Worm (Caenorhabditis elegans) whole organism, young adult: Measurements from ENCODE around the gene F20D12.12.

Source experiments
- ama-1 ChIP-seq, 3 experiments: fragments of 150-350 bp in 1 of 3; sonication (generic microtip) in 2 of 3; optimal IDR thresholded peaks; 2 replicates each; lab custom pipeline; 2014 to 2018; ENCODE audit warnings: missing biosample characterization in 2 of 3, missing genetic modification characterization in 2 of 3, missing genetic modification reagents in 2 of 3
- aptf-3 ChIP-seq: fragments of 200-800 bp; sonication (Bioruptor generic); IDR thresholded peaks from 2 replicates; pipeline ENCODE4 v1.3.6; 2022; ENCODE audit warnings: missing genetic modification characterization, missing compliant biosample characterization
- ceh-27 ChIP-seq: fragments of 200-800 bp; sonication (Bioruptor generic); optimal IDR thresholded peaks from 2 replicates; lab custom pipeline; 2018; ENCODE audit warnings: mild to moderate bottlenecking, missing genetic modification characterization, moderate library complexity, missing compliant biosample characterization
- lag-1 ChIP-seq: fragments of 200-800 bp; sonication (Bioruptor generic); IDR thresholded peaks from 2 replicates; pipeline ENCODE4 v1.3.6; 2022; ENCODE audit warnings: missing genetic modification reagents, missing genetic modification characterization, missing compliant biosample characterization
- lin-26 ChIP-seq: fragments of 200-800 bp; sonication (Bioruptor generic); IDR thresholded peaks from 2 replicates; pipeline ENCODE4 v1.3.6; 2022; ENCODE audit warnings: missing genetic modification reagents, missing genetic modification characterization, missing compliant biosample characterization
- lin-54 ChIP-seq: fragments of 200-800 bp; sonication (Bioruptor generic); optimal IDR thresholded peaks from 2 replicates; lab custom pipeline; 2018; ENCODE audit warnings: mild to moderate bottlenecking, missing genetic modification characterization, missing compliant biosample characterization
- madf-8 ChIP-seq: fragments of 200-800 bp; sonication (Bioruptor generic); conservative IDR thresholded peaks from 2 replicates; pipeline ENCODE4 v1.3.6; 2022; ENCODE audit warnings: missing genetic modification reagents, missing genetic modification characterization, missing compliant biosample characterization
- rcor-1 ChIP-seq: fragments of 200-800 bp; sonication (Bioruptor generic); IDR thresholded peaks from 2 replicates; pipeline ENCODE4 v1.3.6; 2022; ENCODE audit warnings: missing genetic modification reagents, missing genetic modification characterization, missing compliant biosample characterization
- zim-3 ChIP-seq: sonication (generic microtip); optimal IDR thresholded peaks from 2 replicates; lab custom pipeline; 2017; ENCODE audit warnings: mild to moderate bottlenecking, missing genetic modification characterization, moderate library complexity, missing compliant biosample characterization

Gene F20D12.12

DNA sequence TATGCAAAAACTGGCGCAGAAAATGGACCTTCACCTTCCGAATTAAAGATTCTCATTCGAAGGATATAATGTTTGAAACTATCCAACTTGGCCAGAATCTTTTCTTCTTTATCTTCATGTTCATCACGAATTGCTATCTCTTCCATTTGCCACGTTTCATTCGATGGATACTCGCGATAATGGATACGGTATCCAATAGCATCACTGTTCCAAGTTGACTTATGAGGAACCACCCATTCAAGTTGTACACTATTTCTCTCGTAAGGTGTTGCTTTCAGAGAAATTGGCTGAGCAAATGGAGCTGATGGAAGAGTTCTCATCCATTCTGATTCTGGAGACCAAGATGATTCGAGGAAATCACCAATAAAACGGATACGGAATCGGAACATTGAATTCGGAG, 47.5 kb downstream of the F20D12.12 start:
- TF ChIP-seq madf-8 (GFP tag; lab: Robert Waterston, UW) (no peak), ceh-27 (GFP tag; lab: Kevin White, UChicago) (no peak), lin-26 (GFP tag; lab: Robert Waterston, UW) (no peak), rcor-1 (no peak), lag-1 (GFP tag; lab: Robert Waterston, UW) (no peak), zim-3 (tag; lab: Kevin White, UChicago) (no peak), ama-1 (optimal IDR thresholded peaks at IDR 0.05; lab: Kevin White, UChicago) (no peak), ama-1 (GFP tag; optimal IDR thresholded peaks at IDR 0.05; lab: Kevin White, UChicago) (no peak), aptf-3 (no peak), lin-54 (GFP tag; lab: Kevin White, UChicago) (no peak)
